Fruit fly (Drosophila melanogaster) whole organism: ENCODE measurements around the gene GstD2.

Experiments
- Dll ChIP-seq: fragments of >200 bp; optimal IDR thresholded peaks from 2 replicates; lab custom pipeline; 2017
- usp ChIP-seq: fragments of >200 bp; optimal IDR thresholded peaks from 2 replicates; lab custom pipeline; 2017; ENCODE audit warnings: missing biosample characterization, missing genetic modification characterization, mixed read lengths

DNA sequence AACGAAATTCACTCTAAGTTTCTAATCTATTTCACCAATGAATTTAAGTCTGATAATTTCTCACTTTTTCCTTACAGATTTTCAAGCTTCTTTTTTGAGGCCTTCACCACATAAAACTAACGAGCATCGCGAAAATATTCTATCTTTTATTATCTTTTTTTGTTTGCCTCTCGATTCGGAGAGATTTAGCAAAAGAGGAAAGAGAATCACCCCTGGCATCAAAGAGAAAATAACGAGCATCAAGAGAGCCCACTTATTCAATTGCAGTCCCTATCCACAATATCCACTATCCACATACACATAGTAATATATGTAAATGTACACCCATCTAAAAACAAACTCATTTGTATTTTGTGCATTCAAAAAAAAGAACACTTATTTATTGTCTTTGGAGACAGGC lies 4.3 kb upstream of the GstD2 start, which contains the start of gene GstD9:
- TF ChIP-seq Dll (lab: Kevin White, UChicago) (no peak), usp (no peak)
